Fruit fly (Drosophila melanogaster) whole organism, embryonic: ENCODE measurements around the gene SsRbeta.

Source experiments
- Atf-2 ChIP-seq: fragments of 200-800 bp; sonication (Bioruptor generic); optimal IDR thresholded peaks from 2 replicates; lab custom pipeline; 2016; ENCODE audit warnings: missing biosample characterization, missing genetic modification characterization
- CG10366 ChIP-seq: fragments of 200-800 bp; sonication (Bioruptor generic); IDR thresholded peaks from 2 replicates; pipeline ENCODE4 v1.3.6; 2022; ENCODE audit warnings: missing biosample characterization, missing genetic modification characterization
- CG12219 ChIP-seq: fragments of 200-800 bp; sonication (Bioruptor generic); optimal IDR thresholded peaks from 3 replicates; lab custom pipeline; 2018; ENCODE audit warnings: missing biosample characterization, mild to moderate bottlenecking, missing genetic modification characterization
- CG12942 ChIP-seq: fragments of 200-800 bp; sonication (Bioruptor generic); optimal IDR thresholded peaks from 3 replicates; lab custom pipeline; 2016; ENCODE audit warnings: missing biosample characterization, missing genetic modification characterization
- CG1647 ChIP-seq: fragments of 200-800 bp; sonication (Bioruptor generic); optimal IDR thresholded peaks from 3 replicates; lab custom pipeline; 2016; ENCODE audit warnings: missing biosample characterization, missing genetic modification characterization
- CG17568 ChIP-seq: fragments of 200-800 bp; sonication (Bioruptor generic); optimal IDR thresholded peaks from 2 replicates; lab custom pipeline; 2018; ENCODE audit warnings: missing biosample characterization, mild to moderate bottlenecking, missing genetic modification characterization, moderate library complexity
- CG1832 ChIP-seq: fragments of 200-800 bp; sonication (Bioruptor generic); optimal IDR thresholded peaks from 2 replicates; lab custom pipeline; 2017; ENCODE audit warnings: missing biosample characterization, mild to moderate bottlenecking, missing genetic modification characterization, inconsistent platforms
- CG33557 ChIP-seq: fragments of 200-800 bp; sonication (Bioruptor generic); optimal IDR thresholded peaks from 2 replicates; lab custom pipeline; 2019; ENCODE audit warnings: missing biosample characterization, mild to moderate bottlenecking, missing genetic modification characterization, moderate library complexity
- CG6654 ChIP-seq: fragments of 200-800 bp; sonication (Bioruptor generic); optimal IDR thresholded peaks from 2 replicates; lab custom pipeline; 2017; ENCODE audit warnings: missing biosample characterization, mild to moderate bottlenecking, missing genetic modification characterization
- CG6683 ChIP-seq: fragments of 200-800 bp; sonication (Bioruptor generic); optimal IDR thresholded peaks from 2 replicates; lab custom pipeline; 2017; ENCODE audit warnings: missing biosample characterization, mild to moderate bottlenecking, missing genetic modification characterization, missing genetic modification reagents
- CG6813 ChIP-seq: fragments of 200-800 bp; sonication (Bioruptor generic); optimal IDR thresholded peaks from 2 replicates; lab custom pipeline; 2017; ENCODE audit warnings: missing biosample characterization, missing genetic modification characterization, mild to moderate bottlenecking, moderate library complexity, missing genetic modification reagents
- CG9437 ChIP-seq: fragments of 200-800 bp; sonication (Bioruptor generic); optimal IDR thresholded peaks from 2 replicates; lab custom pipeline; 2018; ENCODE audit warnings: missing biosample characterization, mild to moderate bottlenecking, missing genetic modification characterization
- CHES-1-like ChIP-seq: fragments of 200-800 bp; sonication (Bioruptor generic); optimal IDR thresholded peaks from 2 replicates; lab custom pipeline; 2016; ENCODE audit warnings: missing biosample characterization, missing genetic modification characterization
- CkIIα-i1 ChIP-seq: fragments of 200-800 bp; sonication (Bioruptor generic); IDR thresholded peaks from 2 replicates; pipeline ENCODE4 v1.3.6; 2022; ENCODE audit warnings: missing biosample characterization, missing genetic modification characterization
- Deaf1 ChIP-seq: fragments of 200-800 bp; optimal IDR thresholded peaks from 3 replicates; lab custom pipeline; 2019; ENCODE audit warnings: missing biosample characterization, mild to moderate bottlenecking, missing genetic modification characterization, moderate library complexity
- Dip2 ChIP-seq: fragments of 200-800 bp; sonication (Bioruptor generic); IDR thresholded peaks from 2 replicates; pipeline ENCODE4 v1.3.6; 2022; ENCODE audit warnings: missing biosample characterization, missing genetic modification characterization
- Doc2 ChIP-seq: fragments of 200-800 bp; sonication (Bioruptor generic); IDR thresholded peaks from 2 replicates; pipeline ENCODE4 v1.3.6; 2022; ENCODE audit warnings: missing biosample characterization, missing genetic modification characterization
- Fer2 ChIP-seq: fragments of 200-800 bp; sonication (Bioruptor generic); optimal IDR thresholded peaks from 2 replicates; lab custom pipeline; 2018; ENCODE audit warnings: missing biosample characterization, mild to moderate bottlenecking, missing genetic modification characterization, moderate library complexity
- Hey ChIP-seq: fragments of 200-800 bp; sonication (Bioruptor generic); optimal IDR thresholded peaks from 3 replicates; lab custom pipeline; 2018; ENCODE audit warnings: missing biosample characterization, mild to moderate bottlenecking, missing genetic modification characterization
- HmgD ChIP-seq: fragments of 200-800 bp; sonication (Bioruptor generic); optimal IDR thresholded peaks from 3 replicates; lab custom pipeline; 2016; ENCODE audit warnings: missing biosample characterization, missing genetic modification characterization
- Jarid2 ChIP-seq: fragments of 200-800 bp; sonication (Bioruptor generic); optimal IDR thresholded peaks from 3 replicates; lab custom pipeline; 2017; ENCODE audit warnings: mild to moderate bottlenecking, missing biosample characterization, missing genetic modification reagents, missing genetic modification characterization
- Ptx1 ChIP-seq: fragments of 200-800 bp; sonication (Bioruptor generic); IDR thresholded peaks from 2 replicates; pipeline ENCODE4 v1.3.6; 2022; ENCODE audit warnings: missing biosample characterization, missing genetic modification characterization
- Rx ChIP-seq: fragments of 200-800 bp; sonication (Bioruptor generic); IDR thresholded peaks from 2 replicates; pipeline ENCODE4 v1.3.6; 2022; ENCODE audit warnings: missing biosample characterization, missing genetic modification characterization
- TFAM ChIP-seq: fragments of 200-800 bp; sonication (Bioruptor generic); optimal IDR thresholded peaks from 2 replicates; lab custom pipeline; 2017; ENCODE audit warnings: missing biosample characterization, missing genetic modification characterization, inconsistent platforms
- ac ChIP-seq: fragments of 200-800 bp; sonication (Bioruptor generic); optimal IDR thresholded peaks from 3 replicates; lab custom pipeline; 2017; ENCODE audit warnings: missing biosample characterization, mild to moderate bottlenecking, missing genetic modification characterization
- bowl ChIP-seq: fragments of 200-800 bp; sonication (Bioruptor generic); IDR thresholded peaks from 2 replicates; pipeline ENCODE4 v1.3.6; 2022; ENCODE audit warnings: missing biosample characterization, missing genetic modification characterization
- br ChIP-seq: fragments of >200 bp; optimal IDR thresholded peaks from 2 replicates; lab custom pipeline; 2017
- cas ChIP-seq: fragments of 200-800 bp; sonication (Bioruptor generic); IDR thresholded peaks from 2 replicates; pipeline ENCODE4 v1.3.6; 2022; ENCODE audit warnings: missing biosample characterization, missing genetic modification characterization
- ci ChIP-seq: fragments of 200-800 bp; sonication (Bioruptor generic); IDR thresholded peaks from 3 replicates; pipeline ENCODE4 v1.3.6; 2022; ENCODE audit warnings: missing biosample characterization, missing genetic modification characterization
- dimm ChIP-seq: fragments of 200-800 bp; sonication (Bioruptor generic); IDR thresholded peaks from 2 replicates; pipeline ENCODE4 v1.3.6; 2022; ENCODE audit warnings: missing biosample characterization, missing genetic modification characterization
- dmrt99B ChIP-seq: fragments of 200-800 bp; sonication (Bioruptor generic); optimal IDR thresholded peaks from 2 replicates; lab custom pipeline; 2018; ENCODE audit warnings: missing biosample characterization, mild to moderate bottlenecking, missing genetic modification characterization, moderate library complexity
- en ChIP-seq: fragments of 200-800 bp; sonication (Bioruptor generic); optimal IDR thresholded peaks from 2 replicates; lab custom pipeline; 2016; ENCODE audit warnings: missing biosample characterization, missing genetic modification characterization
- gem ChIP-seq: fragments of 200-800 bp; sonication (Bioruptor generic); optimal IDR thresholded peaks from 2 replicates; lab custom pipeline; 2019; ENCODE audit warnings: missing biosample characterization, mild to moderate bottlenecking, missing genetic modification characterization, moderate library complexity
- inv ChIP-seq: fragments of 200-800 bp; sonication (Bioruptor generic); IDR thresholded peaks from 2 replicates; pipeline ENCODE4 v1.3.6; 2022; ENCODE audit warnings: missing biosample characterization, missing genetic modification characterization; ENCODE audit not compliant: partially characterized antibody
- jigr1 ChIP-seq: fragments of 200-800 bp; sonication (Bioruptor generic); IDR thresholded peaks from 3 replicates; pipeline ENCODE4 v1.3.6; 2022; ENCODE audit warnings: missing biosample characterization, missing genetic modification characterization
- kah ChIP-seq: fragments of 200-800 bp; sonication (Bioruptor generic); optimal IDR thresholded peaks from 2 replicates; lab custom pipeline; 2018; ENCODE audit warnings: missing biosample characterization, mild to moderate bottlenecking, missing genetic modification characterization
- mam ChIP-seq: fragments of 200-800 bp; sonication (Bioruptor generic); optimal IDR thresholded peaks from 3 replicates; lab custom pipeline; 2016; ENCODE audit warnings: missing biosample characterization, missing genetic modification characterization
- prd ChIP-seq, 3 experiments: fragments of >200 bp in 2 of 3; fragments of 200-800 bp in 1 of 3; sonication (Bioruptor generic) in 1 of 3; optimal IDR thresholded peaks in 2 of 3; IDR thresholded peaks in 1 of 3; 2 replicates in 2 of 3; 3 replicates in 1 of 3; pipeline versions ENCODE4 v1.3.6 to Lab custom; 2017 to 2022; ENCODE audit warnings: missing biosample characterization in 1 of 3, missing genetic modification characterization in 1 of 3
- pros ChIP-seq: fragments of 200-800 bp; sonication (Bioruptor generic); optimal IDR thresholded peaks from 3 replicates; lab custom pipeline; 2019; ENCODE audit warnings: missing biosample characterization, mild to moderate bottlenecking, missing genetic modification characterization, moderate library complexity
- pzg ChIP-seq: fragments of 200-800 bp; sonication (Bioruptor generic); optimal IDR thresholded peaks from 3 replicates; lab custom pipeline; 2018; ENCODE audit warnings: missing biosample characterization, mild to moderate bottlenecking, missing genetic modification characterization, moderate library complexity
- rib ChIP-seq: fragments of 200-800 bp; sonication (Bioruptor generic); IDR thresholded peaks from 2 replicates; pipeline ENCODE4 v1.3.6; 2022; ENCODE audit warnings: missing biosample characterization, missing genetic modification characterization
- run ChIP-seq: fragments of 200-800 bp; sonication (Bioruptor generic); optimal IDR thresholded peaks from 3 replicates; lab custom pipeline; 2018; ENCODE audit warnings: missing biosample characterization, mild to moderate bottlenecking, missing genetic modification characterization
- sd ChIP-seq: fragments of 200-800 bp; sonication (Bioruptor generic); optimal IDR thresholded peaks from 3 replicates; lab custom pipeline; 2018; ENCODE audit warnings: missing biosample characterization, mild to moderate bottlenecking, missing genetic modification characterization, moderate library complexity
- sens ChIP-seq: fragments of 200-800 bp; sonication (Bioruptor generic); peaks from one replicate; lab custom pipeline; 2016; ENCODE audit warnings: missing biosample characterization, missing genetic modification characterization
- sens-2 ChIP-seq: fragments of 200-800 bp; sonication (Bioruptor generic); IDR thresholded peaks from 2 replicates; pipeline ENCODE4 v1.3.6; 2022; ENCODE audit warnings: missing biosample characterization, missing genetic modification characterization
- sim ChIP-seq: fragments of 200-800 bp; sonication (Bioruptor generic); IDR thresholded peaks from 2 replicates; pipeline ENCODE4 v1.3.6; 2022; ENCODE audit warnings: missing biosample characterization, missing genetic modification characterization
- tgo ChIP-seq: fragments of 200-800 bp; sonication (Bioruptor generic); IDR thresholded peaks from 3 replicates; pipeline ENCODE4 v1.3.6; 2022; ENCODE audit warnings: missing biosample characterization, missing genetic modification characterization
- twi ChIP-seq: fragments of 200-800 bp; optimal IDR thresholded peaks from 2 replicates; lab custom pipeline; 2019; ENCODE audit warnings: missing biosample characterization, mild to moderate bottlenecking, missing genetic modification characterization, moderate library complexity
- unpg ChIP-seq: fragments of 200-800 bp; sonication (Bioruptor generic); optimal IDR thresholded peaks from 3 replicates; lab custom pipeline; 2018; ENCODE audit warnings: missing biosample characterization, mild to moderate bottlenecking, missing genetic modification characterization, moderate library complexity
- vfl ChIP-seq: fragments of 200-800 bp; sonication (Bioruptor generic); optimal IDR thresholded peaks from 2 replicates; lab custom pipeline; 2016; ENCODE audit warnings: missing biosample characterization, missing genetic modification characterization
- zfh1 ChIP-seq: fragments of 200-800 bp; sonication (Bioruptor generic); IDR thresholded peaks from 3 replicates; pipeline ENCODE4 v1.3.6; 2022; ENCODE audit warnings: missing biosample characterization, missing genetic modification characterization

The SsRbeta gene

DNA sequence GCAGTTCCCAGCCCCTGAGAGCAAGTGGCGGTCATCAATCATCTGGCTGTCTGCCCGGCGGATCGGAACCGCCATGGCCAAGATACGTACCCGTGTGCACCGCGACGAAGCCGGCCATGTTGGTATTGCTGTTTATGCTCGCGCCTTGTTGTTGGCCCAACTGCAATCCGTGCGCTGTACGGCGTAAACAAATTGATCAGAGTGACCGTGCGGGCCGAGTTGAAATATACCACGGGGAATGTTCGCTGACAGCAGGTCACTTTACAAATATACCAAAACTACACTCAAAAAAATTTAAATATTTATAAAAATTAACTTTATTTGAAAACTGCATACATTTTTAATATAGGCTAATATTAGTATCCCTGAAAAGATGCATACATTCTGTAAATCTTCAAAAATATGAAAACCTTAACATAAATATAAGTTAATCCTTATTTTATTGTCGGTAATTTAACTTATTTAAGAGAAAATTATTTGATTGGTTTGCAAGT is 42.0 kb upstream of the SsRbeta start, which contains the start of gene Tasp1 (continued):
- TF ChIP-seq cas (GFP tag; lab: Robert Waterston, UW) (peak; percentile 71; the same call in 1 of the 2 replicates), bowl (no peak), Fer2 (peak; percentile 10), CG6654 (no peak), sim (peak; percentile 54; the same call in 1 of the 2 replicates), Atf-2 (GFP tag; lab: Kevin White, UChicago) (no peak), ci (peak; percentile 46; the same call in 2 of the 3 replicates), CG1832 (GFP tag; lab: Kevin White, UChicago) (no peak), CHES-1-like (GFP tag; lab: Kevin White, UChicago) (peak; percentile 68), zfh1 (GFP tag; lab: Robert Waterston, UW) (peak; percentile 73; the same call in 2 of the 3 replicates), pzg (GFP tag; lab: Kevin White, UChicago) (peak; percentile 62), ac (GFP tag; lab: Kevin White, UChicago) (no peak), Dip2 (GFP tag; lab: Robert Waterston, UW) (no peak), tgo (peak; percentile 62), HmgD (GFP tag; lab: Kevin White, UChicago) (no peak), dmrt99B (tag; lab: Kevin White, UChicago) (no peak), CG17568 (GFP tag; lab: Kevin White, UChicago) (no peak), pros (no peak), CG6813 (GFP tag; lab: Kevin White, UChicago) (no peak), CG6683 (GFP tag; lab: Kevin White, UChicago) (peak; percentile 31), CG9437 (GFP tag; lab: Kevin White, UChicago) (peak; percentile 47), sd (peak; percentile 86), CG33557 (GFP tag; lab: Kevin White, UChicago) (peak; percentile 18), mam (no peak), sens-2 (GFP tag; lab: Robert Waterston, UW) (no peak), inv (no peak), Jarid2 (peak; percentile 34), en (GFP tag; lab: Kevin White, UChicago) (no peak), CG12219 (GFP tag; lab: Kevin White, UChicago) (no peak), rib (GFP tag; lab: Robert Waterston, UW) (peak; percentile 39; the same call in 1 of the 2 replicates), Deaf1 (tag; lab: Kevin White, UChicago) (no peak), TFAM (GFP tag; lab: Kevin White, UChicago) (no peak), dimm (no peak), jigr1 (GFP tag; lab: Robert Waterston, UW) (no peak), CG10366 (GFP tag; lab: Robert Waterston, UW) (peak; percentile 38; the same call in 1 of the 2 replicates), unpg (GFP tag; lab: Kevin White, UChicago) (peak; percentile 69), sens (GFP tag; lab: Kevin White, UChicago) (peak; percentile 55), run (tag; lab: Kevin White, UChicago) (no peak), vfl (GFP tag; lab: Kevin White, UChicago) (peak; percentile 48), CG1647 (GFP tag; lab: Kevin White, UChicago) (no peak), Rx (GFP tag; lab: Robert Waterston, UW) (no peak), Ptx1 (GFP tag; lab: Robert Waterston, UW) (no peak; the same call in 1 of the 2 replicates), CkIIα-i1 (GFP tag; lab: Robert Waterston, UW) (no peak), br (lab: Kevin White, UChicago) (no peak), gem (tag; lab: Kevin White, UChicago) (no peak), kah (GFP tag; lab: Kevin White, UChicago) (peak; percentile 40), prd (optimal IDR thresholded peaks at IDR 0.05; lab: Kevin White, UChicago) (no peak), prd (GFP tag; IDR thresholded peaks at IDR 0.05; lab: Robert Waterston, UW) (peak; percentile 66; the same call in 2 of the 3 replicates), twi (tag; lab: Kevin White, UChicago) (peak; percentile 19), CG12942 (GFP tag; lab: Kevin White, UChicago) (peak; percentile 12), Doc2 (no peak), Hey (no peak)
